Worm (Caenorhabditis elegans) whole organism, L4 larva: ENCODE measurements around the gene Y75B12B.13.

Source experiments
- D1046.2 ChIP-seq: fragments of 200-800 bp; sonication (Bioruptor generic); IDR thresholded peaks from 2 replicates; pipeline ENCODE4 v1.3.6; 2022; ENCODE audit warnings: missing genetic modification characterization, missing compliant biosample characterization
- F26F4.8 ChIP-seq: fragments of 200-800 bp; sonication (Bioruptor generic); conservative IDR thresholded peaks from 2 replicates; pipeline ENCODE4 v1.3.6; 2022; ENCODE audit warnings: missing genetic modification characterization, missing compliant biosample characterization
- T20F7.1 ChIP-seq: fragments of 200-800 bp; sonication (Bioruptor generic); optimal IDR thresholded peaks from 2 replicates; lab custom pipeline; 2018; ENCODE audit warnings: mild to moderate bottlenecking, missing genetic modification characterization, missing compliant biosample characterization
- Y75B8A.6 ChIP-seq: fragments of 200-800 bp; sonication (Bioruptor generic); IDR thresholded peaks from 2 replicates; pipeline ENCODE4 v1.3.6; 2022; ENCODE audit warnings: missing genetic modification reagents, missing genetic modification characterization, missing compliant biosample characterization
- aha-1 ChIP-seq: fragments of 150-350 bp; peaks from one replicate; lab custom pipeline; 2014; ENCODE audit warnings: missing biosample characterization, missing genetic modification characterization
- ceh-32 ChIP-seq: sonication (generic microtip); optimal IDR thresholded peaks from 2 replicates; lab custom pipeline; 2016; ENCODE audit warnings: mild to moderate bottlenecking, missing genetic modification characterization, missing compliant biosample characterization; ENCODE audit not compliant: poor library complexity
- daf-12 ChIP-seq: fragments of 150-350 bp; optimal IDR thresholded peaks from 2 replicates; lab custom pipeline; 2014; ENCODE audit warnings: missing biosample characterization, missing genetic modification reagents, missing genetic modification characterization
- daf-8 ChIP-seq: fragments of 200-800 bp; sonication (Bioruptor generic); IDR thresholded peaks from 2 replicates; pipeline ENCODE4 v1.3.6; 2022; ENCODE audit warnings: missing genetic modification characterization, missing compliant biosample characterization
- egl-27 ChIP-seq: sonication (generic microtip); optimal IDR thresholded peaks from 3 replicates; lab custom pipeline; 2017; ENCODE audit warnings: missing biosample characterization, missing genetic modification reagents, missing genetic modification characterization
- egl-43 ChIP-seq: fragments of 200-800 bp; sonication (Bioruptor generic); IDR thresholded peaks from 2 replicates; pipeline ENCODE4 v1.3.6; 2022; ENCODE audit warnings: missing genetic modification reagents, missing genetic modification characterization, missing compliant biosample characterization
- hlh-30 ChIP-seq: sonication (generic microtip); optimal IDR thresholded peaks from 2 replicates; lab custom pipeline; 2017; ENCODE audit warnings: antibody characterized with exemption, mild to moderate bottlenecking, missing genetic modification characterization, missing compliant biosample characterization; ENCODE audit not compliant: insufficient read depth
- hmg-1.1 ChIP-seq: fragments of 200-800 bp; sonication (Bioruptor generic); IDR thresholded peaks from 2 replicates; pipeline ENCODE4 v1.3.6; 2022; ENCODE audit warnings: missing genetic modification reagents, missing genetic modification characterization, missing compliant biosample characterization
- lim-7 ChIP-seq: fragments of 200-800 bp; sonication (Bioruptor generic); IDR thresholded peaks from 2 replicates; pipeline ENCODE4 v1.3.6; 2022; ENCODE audit warnings: missing genetic modification characterization, missing compliant biosample characterization
- lin-15B ChIP-seq: fragments of 150-350 bp; sonication (generic microtip); optimal IDR thresholded peaks from 3 replicates; lab custom pipeline; 2014; ENCODE audit warnings: missing biosample characterization, missing genetic modification characterization
- lin-38 ChIP-seq: fragments of 200-800 bp; sonication (Bioruptor generic); IDR thresholded peaks from 2 replicates; pipeline ENCODE4 v1.3.6; 2022; ENCODE audit warnings: missing genetic modification reagents, missing genetic modification characterization, missing compliant biosample characterization
- lir-3 ChIP-seq: sonication (generic microtip); optimal IDR thresholded peaks from 2 replicates; lab custom pipeline; 2016; ENCODE audit warnings: mild to moderate bottlenecking, missing genetic modification characterization, missing compliant biosample characterization
- lsy-2 ChIP-seq, 2 experiments: fragments of 150-350 bp in 1 of 2; sonication (generic microtip) in 1 of 2; optimal IDR thresholded peaks; 2 replicates each; lab custom pipeline; 2014 to 2017; ENCODE audit warnings: missing biosample characterization in 2 of 2, missing genetic modification characterization in 2 of 2
- mdt-29 ChIP-seq: fragments of 200-800 bp; sonication (Bioruptor generic); IDR thresholded peaks from 2 replicates; pipeline ENCODE4 v1.3.6; 2022; ENCODE audit warnings: missing genetic modification reagents, missing genetic modification characterization, missing compliant biosample characterization
- mes-2 ChIP-seq: sonication (generic microtip); optimal IDR thresholded peaks from 2 replicates; lab custom pipeline; 2016; ENCODE audit warnings: missing genotype, mild to moderate bottlenecking, missing genetic modification characterization, missing compliant biosample characterization; ENCODE audit not compliant: poor library complexity, severe bottlenecking
- mxl-3 ChIP-seq: fragments of 200-800 bp; sonication (Bioruptor generic); optimal IDR thresholded peaks from 2 replicates; lab custom pipeline; 2018; ENCODE audit warnings: mild to moderate bottlenecking, missing genetic modification characterization, missing compliant biosample characterization
- nhr-111 ChIP-seq: fragments of 200-800 bp; sonication (Bioruptor generic); optimal IDR thresholded peaks from 2 replicates; lab custom pipeline; 2018; ENCODE audit warnings: mild to moderate bottlenecking, missing genetic modification characterization, missing compliant biosample characterization
- nhr-237 ChIP-seq: sonication (generic microtip); optimal IDR thresholded peaks from 2 replicates; lab custom pipeline; 2017; ENCODE audit warnings: missing biosample characterization, missing genetic modification characterization
- nhr-28 ChIP-seq: fragments of 150-350 bp; optimal IDR thresholded peaks from 2 replicates; lab custom pipeline; 2014; ENCODE audit warnings: missing biosample characterization, missing genetic modification characterization
- nhr-42 ChIP-seq: fragments of 200-800 bp; sonication (Bioruptor generic); IDR thresholded peaks from 2 replicates; pipeline ENCODE4 v1.3.6; 2022; ENCODE audit warnings: missing genetic modification characterization, missing compliant biosample characterization
- php-3 ChIP-seq: fragments of 200-800 bp; sonication (Bioruptor generic); IDR thresholded peaks from 2 replicates; pipeline ENCODE4 v1.3.6; 2022; ENCODE audit warnings: missing genetic modification reagents, missing genetic modification characterization, missing compliant biosample characterization
- sdz-12 ChIP-seq: fragments of 200-800 bp; sonication (Bioruptor generic); optimal IDR thresholded peaks from 2 replicates; lab custom pipeline; 2018; ENCODE audit warnings: mild to moderate bottlenecking, missing genetic modification characterization, missing compliant biosample characterization
- snpc-1.2 ChIP-seq: fragments of 200-800 bp; sonication (Bioruptor generic); IDR thresholded peaks from 2 replicates; pipeline ENCODE4 v1.3.6; 2022; ENCODE audit warnings: missing genetic modification reagents, missing genetic modification characterization, missing compliant biosample characterization
- unc-130 ChIP-seq: sonication (generic microtip); optimal IDR thresholded peaks from 2 replicates; lab custom pipeline; 2016; ENCODE audit warnings: missing genetic modification reagents, missing genetic modification characterization, missing compliant biosample characterization
- unc-62 ChIP-seq, 3 experiments: fragments of 150-350 bp in 1 of 3; sonication (generic microtip); optimal IDR thresholded peaks in 2 of 3; peaks in 1 of 3; 1 replicate in 1 of 3; 2 replicates in 2 of 3; lab custom pipeline; 2014 to 2017; ENCODE audit warnings: missing biosample characterization in 3 of 3, missing genetic modification characterization in 3 of 3, missing genetic modification reagents in 3 of 3, missing genotype in 1 of 3
- zag-1 ChIP-seq: fragments of 150-350 bp; optimal IDR thresholded peaks from 2 replicates; lab custom pipeline; 2014; ENCODE audit warnings: missing biosample characterization, missing genetic modification characterization
- zfp-3 ChIP-seq: fragments of 200-800 bp; sonication (Bioruptor generic); conservative IDR thresholded peaks from 2 replicates; pipeline ENCODE4 v1.3.6; 2022; ENCODE audit warnings: missing genetic modification reagents, missing genetic modification characterization, missing compliant biosample characterization

Gene Y75B12B.13

ce11 chrV:15168018-15168417 is 25.8 kb downstream of the Y75B12B.13 start:
- peak; percentile 43 for TF ChIP-seq hlh-30 (tag; lab: Kevin White, UChicago)
- TF ChIP-seq nhr-28 (tag; lab: Kevin White, UChicago): peak; percentile 74
- TF ChIP-seq, all 104 proteins: peak for 2; not testable (repeated sequence) for 102

ce11 chrV:15162697-15163096 is 31.1 kb downstream of the Y75B12B.13 start, which contains the start of gene srz-11:
TSS of gene srz-11 (plus strand) at chrV:15163082.
- TF ChIP-seq nhr-237: no peak
- TF ChIP-seq lsy-2 (tag; optimal IDR thresholded peaks at IDR 0.05; lab: Kevin White, UChicago): no peak
- no peak for TF ChIP-seq zag-1 (tag; lab: Kevin White, UChicago)

- TF ChIP-seq D1046.2 (no peak), hmg-1.1 (GFP tag; lab: Robert Waterston, UW) (no peak), lin-15B (tag; lab: Kevin White, UChicago) (no peak), lir-3 (tag; lab: Kevin White, UChicago) (no peak), egl-27 (tag; lab: Kevin White, UChicago) (no peak)
These were observed 35.1 kb downstream of the Y75B12B.13 start, which contains the start of gene str-45 for ce11 chrV:15158691-15159090. TSS of gene str-45 (plus strand) at chrV:15158991.

ce11 chrV:15156504-15156903 is 37.3 kb downstream of the Y75B12B.13 start:
- TF ChIP-seq egl-43 (no peak), F26F4.8 (GFP tag; lab: Robert Waterston, UW) (peak; percentile 76; the same call in 1 of the 2 replicates), D1046.2 (peak; percentile 51; the same call in 1 of the 2 replicates), unc-130 (peak; percentile 9), lim-7 (GFP tag; lab: Robert Waterston, UW) (0 out of 2 replicates have a peak, but pooled peaks have one; percentile 68)

ce11 chrV:15153277-15153676 is 40.5 kb downstream of the Y75B12B.13 start, which contains the start of gene srh-55:
TSS of gene srh-55 (plus strand) at chrV:15153577.
- TF ChIP-seq zfp-3 (GFP tag; lab: Robert Waterston, UW): no peak
- peak in 1 of 2 experiments; percentile 77 for TF ChIP-seq unc-62 (GFP tag; optimal IDR thresholded peaks at IDR 0.05 in 1 of 2; lab: Kevin White, UChicago)
- no peak for TF ChIP-seq unc-62 (tag; optimal IDR thresholded peaks at IDR 0.05; lab: Kevin White, UChicago)
- TF ChIP-seq T20F7.1 (GFP tag; lab: Kevin White, UChicago): no peak

ce11 chrV:15152010-15152409 is 41.8 kb downstream of the Y75B12B.13 start:
- TF ChIP-seq php-3 (GFP tag; lab: Robert Waterston, UW): no peak
- TF ChIP-seq unc-62 (GFP tag; optimal IDR thresholded peaks at IDR 0.05 in 1 of 2; lab: Kevin White, UChicago): peak in 1 of 2 experiments; percentile 56
- TF ChIP-seq unc-62 (tag; optimal IDR thresholded peaks at IDR 0.05; lab: Kevin White, UChicago): no peak
- TF ChIP-seq lsy-2 (tag; optimal IDR thresholded peaks at IDR 0.05; lab: Kevin White, UChicago): no peak
- no peak for TF ChIP-seq daf-8 (GFP tag; lab: Robert Waterston, UW)
- TF ChIP-seq D1046.2: no peak
- peak; percentile 49 for TF ChIP-seq aha-1 (tag; lab: Kevin White, UChicago)

ce11 chrV:15150661-15151060 is 43.1 kb downstream of the Y75B12B.13 start, which contains the start of gene T09F5.2:
TSS of gene T09F5.2 (plus strand) at chrV:15150961.
- TF ChIP-seq Y75B8A.6 (GFP tag; lab: Robert Waterston, UW): no peak
- no peak for TF ChIP-seq mes-2
- TF ChIP-seq nhr-42: no peak
- no peak for TF ChIP-seq sdz-12 (GFP tag; lab: Kevin White, UChicago)
- no peak for TF ChIP-seq lin-38 (GFP tag; lab: Robert Waterston, UW)
- TF ChIP-seq mdt-29: no peak
- no peak for TF ChIP-seq mxl-3 (GFP tag; lab: Kevin White, UChicago)
- no peak for TF ChIP-seq nhr-111
- TF ChIP-seq ceh-32 (tag; lab: Kevin White, UChicago): no peak
- no peak for TF ChIP-seq lim-7 (GFP tag; lab: Robert Waterston, UW)
- TF ChIP-seq egl-27 (tag; lab: Kevin White, UChicago): no peak
- no peak for TF ChIP-seq daf-12 (tag; lab: Kevin White, UChicago)
- no peak for TF ChIP-seq snpc-1.2 (GFP tag; lab: Robert Waterston, UW)
- TF ChIP-seq php-3 (GFP tag; lab: Robert Waterston, UW): no peak
